Fruit fly (Drosophila melanogaster) whole organism, embryonic: Measurements from ENCODE around the gene CG34296.

Source experiments
- Ada2b ChIP-seq: fragments of 200-800 bp; sonication (Bioruptor generic); IDR thresholded peaks from 2 replicates; pipeline ENCODE4 v1.3.6; 2022; ENCODE audit warnings: missing biosample characterization, missing genetic modification characterization
- Asciz ChIP-seq: fragments of 200-800 bp; sonication (Bioruptor generic); optimal IDR thresholded peaks from 2 replicates; lab custom pipeline; 2017; ENCODE audit warnings: missing biosample characterization, mild to moderate bottlenecking, missing genetic modification characterization, missing genetic modification reagents
- Bgb ChIP-seq: fragments of 200-800 bp; sonication (Bioruptor generic); IDR thresholded peaks from 2 replicates; pipeline ENCODE4 v1.3.6; 2022; ENCODE audit warnings: missing biosample characterization, missing genetic modification characterization; ENCODE audit not compliant: partially characterized antibody
- BtbVII ChIP-seq: fragments of 200-800 bp; sonication (Bioruptor generic); optimal IDR thresholded peaks from 3 replicates; lab custom pipeline; 2017; ENCODE audit warnings: missing biosample characterization, mild to moderate bottlenecking, missing genetic modification characterization
- CG10267 ChIP-seq: fragments of 200-800 bp; sonication (Bioruptor generic); optimal IDR thresholded peaks from 2 replicates; lab custom pipeline; 2018; ENCODE audit warnings: missing biosample characterization, mild to moderate bottlenecking, missing genetic modification characterization, moderate library complexity
- CG10543 ChIP-seq: fragments of 200-800 bp; sonication (Bioruptor generic); optimal IDR thresholded peaks from 3 replicates; lab custom pipeline; 2017; ENCODE audit warnings: missing biosample characterization, mild to moderate bottlenecking, missing genetic modification characterization, moderate library complexity
- CG10979 ChIP-seq: fragments of 200-800 bp; sonication (Bioruptor generic); optimal IDR thresholded peaks from 2 replicates; lab custom pipeline; 2018; ENCODE audit warnings: missing biosample characterization, mild to moderate bottlenecking, missing genetic modification characterization, moderate library complexity
- CG11398 ChIP-seq: fragments of 200-800 bp; sonication (Bioruptor generic); optimal IDR thresholded peaks from 2 replicates; lab custom pipeline; 2016; ENCODE audit warnings: missing biosample characterization, missing genetic modification characterization
- CG11504 ChIP-seq: fragments of 200-800 bp; sonication (Bioruptor generic); optimal IDR thresholded peaks from 3 replicates; lab custom pipeline; 2019; ENCODE audit warnings: missing biosample characterization, mild to moderate bottlenecking, missing genetic modification characterization, moderate library complexity
- CG12155 ChIP-seq: fragments of 200-800 bp; sonication (Bioruptor generic); optimal IDR thresholded peaks from 3 replicates; lab custom pipeline; 2016; ENCODE audit warnings: missing biosample characterization, missing genetic modification characterization
- CG14710 ChIP-seq: fragments of 200-800 bp; sonication (Bioruptor generic); optimal IDR thresholded peaks from 3 replicates; lab custom pipeline; 2019; ENCODE audit warnings: missing biosample characterization, mild to moderate bottlenecking, missing genetic modification characterization, moderate library complexity
- CG15011 ChIP-seq: fragments of 200-800 bp; sonication (Bioruptor generic); optimal IDR thresholded peaks from 3 replicates; lab custom pipeline; 2018; ENCODE audit warnings: missing biosample characterization, mild to moderate bottlenecking, missing genetic modification characterization
- CG15696 ChIP-seq: fragments of 200-800 bp; sonication (Bioruptor generic); optimal IDR thresholded peaks from 2 replicates; lab custom pipeline; 2019; ENCODE audit warnings: missing biosample characterization, mild to moderate bottlenecking, missing genetic modification characterization, moderate library complexity
- CG17829 ChIP-seq: fragments of 200-800 bp; optimal IDR thresholded peaks from 2 replicates; lab custom pipeline; 2019; ENCODE audit warnings: missing biosample characterization, mild to moderate bottlenecking, missing genetic modification characterization, moderate library complexity
- CG18011 ChIP-seq: fragments of 200-800 bp; sonication (Bioruptor generic); optimal IDR thresholded peaks from 2 replicates; lab custom pipeline; 2017; ENCODE audit warnings: missing biosample characterization, missing genetic modification characterization, mild to moderate bottlenecking, moderate library complexity, missing genotype
- CG2712 ChIP-seq: fragments of 200-800 bp; optimal IDR thresholded peaks from 3 replicates; lab custom pipeline; 2019; ENCODE audit warnings: missing biosample characterization, mild to moderate bottlenecking, missing genetic modification characterization, moderate library complexity
- CG34422 ChIP-seq: fragments of 200-800 bp; sonication (Bioruptor generic); IDR thresholded peaks from 3 replicates; pipeline ENCODE4 v1.3.6; 2022; ENCODE audit warnings: missing biosample characterization, missing genetic modification characterization
- CG42726 ChIP-seq: fragments of 200-800 bp; sonication (Bioruptor generic); IDR thresholded peaks from 2 replicates; pipeline ENCODE4 v1.3.6; 2022; ENCODE audit warnings: missing biosample characterization, missing genetic modification characterization; ENCODE audit not compliant: partially characterized antibody
- CG4424 ChIP-seq: fragments of 200-800 bp; sonication (Bioruptor generic); optimal IDR thresholded peaks from 3 replicates; lab custom pipeline; 2016; ENCODE audit warnings: missing biosample characterization, missing genetic modification characterization
- CG4820 ChIP-seq: fragments of 200-800 bp; sonication (Bioruptor generic); optimal IDR thresholded peaks from 3 replicates; lab custom pipeline; 2016; ENCODE audit warnings: missing biosample characterization, missing genetic modification characterization
- CG6765 ChIP-seq: fragments of 200-800 bp; sonication (Bioruptor generic); optimal IDR thresholded peaks from 3 replicates; lab custom pipeline; 2017; ENCODE audit warnings: missing biosample characterization, mild to moderate bottlenecking, missing genetic modification characterization
- CG7839 ChIP-seq: fragments of 200-800 bp; sonication (Bioruptor generic); optimal IDR thresholded peaks from 3 replicates; lab custom pipeline; 2018; ENCODE audit warnings: missing biosample characterization, mild to moderate bottlenecking, missing genetic modification characterization, moderate library complexity
- CG8765 ChIP-seq: fragments of 200-800 bp; sonication (Bioruptor generic); IDR thresholded peaks from 2 replicates; pipeline ENCODE4 v1.3.6; 2022; ENCODE audit warnings: missing biosample characterization, missing genetic modification characterization
- CG9437 ChIP-seq: fragments of 200-800 bp; sonication (Bioruptor generic); optimal IDR thresholded peaks from 2 replicates; lab custom pipeline; 2018; ENCODE audit warnings: missing biosample characterization, mild to moderate bottlenecking, missing genetic modification characterization
- Chrac-16 ChIP-seq: fragments of 200-800 bp; sonication (Bioruptor generic); optimal IDR thresholded peaks from 3 replicates; lab custom pipeline; 2016; ENCODE audit warnings: missing biosample characterization, missing genetic modification characterization
- Dad ChIP-seq: fragments of 200-800 bp; sonication (Bioruptor generic); optimal IDR thresholded peaks from 3 replicates; lab custom pipeline; 2016; ENCODE audit warnings: missing biosample characterization, missing genetic modification characterization
- Hmx ChIP-seq: fragments of 200-800 bp; sonication (Bioruptor generic); optimal IDR thresholded peaks from 2 replicates; lab custom pipeline; 2016; ENCODE audit warnings: missing biosample characterization, missing genetic modification characterization
- Sox100B ChIP-seq: fragments of 200-800 bp; sonication (Bioruptor generic); optimal IDR thresholded peaks from 3 replicates; lab custom pipeline; 2018; ENCODE audit warnings: missing biosample characterization, mild to moderate bottlenecking, missing genetic modification characterization
- TFAM ChIP-seq: fragments of 200-800 bp; sonication (Bioruptor generic); optimal IDR thresholded peaks from 2 replicates; lab custom pipeline; 2017; ENCODE audit warnings: missing biosample characterization, missing genetic modification characterization, inconsistent platforms
- Xrp1 ChIP-seq: fragments of 200-800 bp; sonication (Bioruptor generic); IDR thresholded peaks from 2 replicates; pipeline ENCODE4 v1.3.6; 2022; ENCODE audit warnings: missing biosample characterization, missing genetic modification characterization
- ab ChIP-seq: fragments of 200-800 bp; sonication (Bioruptor generic); optimal IDR thresholded peaks from 2 replicates; lab custom pipeline; 2016; ENCODE audit warnings: missing biosample characterization, missing genetic modification characterization
- ac ChIP-seq: fragments of 200-800 bp; sonication (Bioruptor generic); optimal IDR thresholded peaks from 3 replicates; lab custom pipeline; 2017; ENCODE audit warnings: missing biosample characterization, mild to moderate bottlenecking, missing genetic modification characterization
- al ChIP-seq: fragments of 200-800 bp; sonication (Bioruptor generic); IDR thresholded peaks from 2 replicates; pipeline ENCODE4 v1.3.6; 2022; ENCODE audit warnings: missing biosample characterization, missing genetic modification characterization
- bcd ChIP-seq: fragments of 200-800 bp; sonication (Bioruptor generic); optimal IDR thresholded peaks from 2 replicates; lab custom pipeline; 2017; ENCODE audit warnings: missing biosample characterization, mild to moderate bottlenecking, missing genetic modification characterization
- ci ChIP-seq: fragments of 200-800 bp; sonication (Bioruptor generic); IDR thresholded peaks from 3 replicates; pipeline ENCODE4 v1.3.6; 2022; ENCODE audit warnings: missing biosample characterization, missing genetic modification characterization
- crol ChIP-seq: fragments of 200-800 bp; sonication (Bioruptor generic); IDR thresholded peaks from 2 replicates; pipeline ENCODE4 v1.3.6; 2022; ENCODE audit warnings: missing biosample characterization, missing genetic modification characterization
- danr ChIP-seq: fragments of 200-800 bp; sonication (Bioruptor generic); IDR thresholded peaks from 2 replicates; pipeline ENCODE4 v1.3.6; 2022; ENCODE audit warnings: missing biosample characterization, missing genetic modification characterization
- dmrt11E ChIP-seq: fragments of 200-800 bp; sonication (Bioruptor generic); optimal IDR thresholded peaks from 3 replicates; lab custom pipeline; 2018; ENCODE audit warnings: missing biosample characterization, mild to moderate bottlenecking, missing genetic modification characterization, moderate library complexity
- dpn ChIP-seq, 2 experiments: fragments of 200-800 bp; sonication (Bioruptor generic); optimal IDR thresholded peaks; 3 replicates each; lab custom pipeline; 2016; ENCODE audit warnings: missing biosample characterization in 2 of 2, missing genetic modification characterization in 2 of 2
- esg ChIP-seq: fragments of 200-800 bp; sonication (Bioruptor generic); conservative IDR thresholded peaks from 2 replicates; pipeline ENCODE4 v1.3.6; 2022; ENCODE audit warnings: missing biosample characterization, missing genetic modification characterization
- fd102C ChIP-seq: fragments of 200-800 bp; sonication (Bioruptor generic); optimal IDR thresholded peaks from 2 replicates; lab custom pipeline; 2018; ENCODE audit warnings: missing biosample characterization, mild to moderate bottlenecking, missing genetic modification characterization, moderate library complexity
- kay ChIP-seq: fragments of 200-800 bp; sonication (Bioruptor generic); optimal IDR thresholded peaks from 2 replicates; lab custom pipeline; 2016; ENCODE audit warnings: missing biosample characterization, missing genetic modification characterization
- lola ChIP-seq, 3 experiments: fragments of >200 bp in 2 of 3; fragments of 200-800 bp in 1 of 3; sonication (Bioruptor generic) in 1 of 3; optimal IDR thresholded peaks; 2 replicates each; lab custom pipeline; 2017 to 2019; ENCODE audit warnings: missing biosample characterization in 3 of 3, missing genetic modification characterization in 3 of 3, mild to moderate bottlenecking in 1 of 3, moderate library complexity in 1 of 3
- nmo ChIP-seq: fragments of 200-800 bp; sonication (Bioruptor generic); optimal IDR thresholded peaks from 2 replicates; lab custom pipeline; 2018; ENCODE audit warnings: missing biosample characterization, mild to moderate bottlenecking, missing genetic modification characterization, moderate library complexity
- peb ChIP-seq: fragments of 200-800 bp; sonication (Bioruptor generic); IDR thresholded peaks from 2 replicates; pipeline ENCODE4 v1.3.6; 2022; ENCODE audit warnings: missing biosample characterization, missing genetic modification characterization
- row ChIP-seq: fragments of 200-800 bp; sonication (Bioruptor generic); IDR thresholded peaks from 3 replicates; pipeline ENCODE4 v1.3.6; 2022; ENCODE audit warnings: missing biosample characterization, missing genetic modification characterization
- sna ChIP-seq: fragments of 200-800 bp; sonication (Bioruptor generic); IDR thresholded peaks from 2 replicates; pipeline ENCODE4 v1.3.6; 2022; ENCODE audit warnings: missing biosample characterization, missing genetic modification characterization; ENCODE audit not compliant: partially characterized antibody
- trem ChIP-seq: fragments of 200-800 bp; optimal IDR thresholded peaks from 3 replicates; lab custom pipeline; 2019; ENCODE audit warnings: missing biosample characterization, mild to moderate bottlenecking, missing genetic modification characterization, moderate library complexity
- unpg ChIP-seq: fragments of 200-800 bp; sonication (Bioruptor generic); optimal IDR thresholded peaks from 3 replicates; lab custom pipeline; 2018; ENCODE audit warnings: missing biosample characterization, mild to moderate bottlenecking, missing genetic modification characterization, moderate library complexity
- yki ChIP-seq: fragments of >200 bp; optimal IDR thresholded peaks from 3 replicates; lab custom pipeline; 2018
- zfh1 ChIP-seq: fragments of 200-800 bp; sonication (Bioruptor generic); IDR thresholded peaks from 3 replicates; pipeline ENCODE4 v1.3.6; 2022; ENCODE audit warnings: missing biosample characterization, missing genetic modification characterization

Gene CG34296

DNA sequence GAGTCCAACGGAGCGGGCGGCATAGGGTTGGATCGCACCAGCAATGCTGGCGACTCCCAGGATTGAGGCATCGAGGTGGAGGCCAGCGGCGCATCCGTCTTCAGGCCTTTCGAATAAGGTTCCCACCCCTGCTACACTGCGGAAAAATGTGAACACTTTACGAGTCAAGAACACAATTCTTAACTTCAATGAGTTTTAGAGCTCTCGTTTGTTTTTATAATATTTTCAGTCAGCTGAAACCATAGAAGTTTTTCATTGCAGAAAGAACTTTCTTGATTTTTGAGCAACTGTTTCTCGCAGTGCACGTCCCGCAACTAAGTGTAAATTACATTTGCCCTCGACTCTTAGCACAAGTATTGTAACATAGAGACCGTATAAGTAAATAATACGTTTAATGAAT is 26.0 kb upstream of the CG34296 start (continued):
- TF ChIP-seq unpg (GFP tag; lab: Kevin White, UChicago) (peak; percentile 22), CG42726 (GFP tag; lab: Robert Waterston, UW) (no peak), CG10267 (tag; lab: Kevin White, UChicago) (peak; percentile 42), TFAM (GFP tag; lab: Kevin White, UChicago) (no peak), sna (GFP tag; lab: Robert Waterston, UW) (no peak), bcd (GFP tag; lab: Kevin White, UChicago) (no peak), zfh1 (GFP tag; lab: Robert Waterston, UW) (peak; percentile 77), CG9437 (GFP tag; lab: Kevin White, UChicago) (no peak), dpn (GFP tag; optimal IDR thresholded peaks at IDR 0.05; lab: Kevin White, UChicago) (no peak), CG7839 (tag; lab: Kevin White, UChicago) (peak; percentile 13), Xrp1 (GFP tag; lab: Robert Waterston, UW) (peak; percentile 60; the same call in 1 of the 2 replicates), BtbVII (no peak), Dad (GFP tag; lab: Kevin White, UChicago) (no peak), CG8765 (peak; percentile 61; the same call in 1 of the 2 replicates), Bgb (GFP tag; lab: Robert Waterston, UW) (no peak), CG12155 (GFP tag; lab: Kevin White, UChicago) (no peak), CG11504 (tag; lab: Kevin White, UChicago) (peak; percentile 17), lola (GFP tag; optimal IDR thresholded peaks at IDR 0.05; lab: Kevin White, UChicago) (peak in 1 of 3 experiments; percentile 28), kay (GFP tag; lab: Kevin White, UChicago) (no peak), Sox100B (GFP tag; lab: Kevin White, UChicago) (no peak), CG18011 (GFP tag; lab: Kevin White, UChicago) (no peak), CG4424 (GFP tag; lab: Kevin White, UChicago) (peak; percentile 36), CG15696 (peak; percentile 58), dmrt11E (peak; percentile 71), CG34422 (0 out of 3 replicates have a peak, but pooled peaks have one; percentile 11), Ada2b (0 out of 2 replicates have a peak, but pooled peaks have one; percentile 7), Asciz (GFP tag; lab: Kevin White, UChicago) (no peak), danr (GFP tag; lab: Robert Waterston, UW) (no peak), al (GFP tag; lab: Robert Waterston, UW) (no peak), ac (peak; percentile 16), Chrac-16 (GFP tag; lab: Kevin White, UChicago) (peak; percentile 34), CG11398 (GFP tag; lab: Kevin White, UChicago) (no peak), nmo (peak; percentile 14), peb (no peak), CG2712 (tag; lab: Kevin White, UChicago) (peak; percentile 55), fd102C (GFP tag; lab: Kevin White, UChicago) (peak; percentile 28), CG14710 (tag; lab: Kevin White, UChicago) (peak; percentile 38), trem (peak; percentile 27), ab (no peak), CG4820 (GFP tag; lab: Kevin White, UChicago) (peak; percentile 30), esg (GFP tag; lab: Robert Waterston, UW) (no peak), ci (0 out of 3 replicates have a peak, but pooled peaks have one; percentile 24), CG10979 (peak; percentile 65), CG6765 (no peak), yki (lab: Kevin White, UChicago) (no peak), CG17829 (tag; lab: Kevin White, UChicago) (peak; percentile 37), CG15011 (GFP tag; lab: Kevin White, UChicago) (no peak), CG10543 (GFP tag; lab: Kevin White, UChicago) (no peak), crol (no peak), row (peak; percentile 33; the same call in 2 of the 3 replicates), Hmx (GFP tag; lab: Kevin White, UChicago) (no peak)
